Worm (Caenorhabditis elegans) whole organism, L2 larva: Measurements from ENCODE around the gene T04H1.12.

Experiments used
- R02D3.7 ChIP-seq: fragments of 150-350 bp; optimal IDR thresholded peaks from 2 replicates; lab custom pipeline; 2014; ENCODE audit warnings: missing biosample characterization, missing genetic modification characterization
- ama-1 ChIP-seq: fragments of 150-350 bp; optimal IDR thresholded peaks from 2 replicates; lab custom pipeline; 2018; ENCODE audit warnings: inconsistent platforms
- ceh-82 ChIP-seq: fragments of 150-350 bp; optimal IDR thresholded peaks from 2 replicates; lab custom pipeline; 2014; ENCODE audit warnings: missing biosample characterization, missing genetic modification characterization
- egl-27 ChIP-seq: sonication (generic microtip); optimal IDR thresholded peaks from 3 replicates; lab custom pipeline; 2017; ENCODE audit warnings: missing biosample characterization, missing genetic modification reagents, missing genetic modification characterization
- elt-1 ChIP-seq: fragments of 150-350 bp; optimal IDR thresholded peaks from 2 replicates; lab custom pipeline; 2014; ENCODE audit warnings: missing biosample characterization, missing genetic modification characterization
- mdl-1 ChIP-seq, 2 experiments: fragments of 150-350 bp in 1 of 2; sonication (generic microtip) in 1 of 2; optimal IDR thresholded peaks; 2 replicates each; lab custom pipeline; 2017; ENCODE audit warnings: missing biosample characterization in 2 of 2, missing genetic modification characterization in 2 of 2
- nhr-23 ChIP-seq: fragments of 150-350 bp; optimal IDR thresholded peaks from 2 replicates; lab custom pipeline; 2014; ENCODE audit warnings: missing biosample characterization, missing genetic modification reagents, missing genetic modification characterization
- nhr-6 ChIP-seq: fragments of 150-350 bp; optimal IDR thresholded peaks from 2 replicates; lab custom pipeline; 2014; ENCODE audit warnings: missing biosample characterization, missing genetic modification characterization
- skn-1 ChIP-seq: sonication (generic microtip); optimal IDR thresholded peaks from 2 replicates; lab custom pipeline; 2017; ENCODE audit warnings: missing biosample characterization, missing genetic modification characterization
- sma-3 ChIP-seq: sonication (generic microtip); optimal IDR thresholded peaks from 2 replicates; lab custom pipeline; 2016; ENCODE audit warnings: missing genetic modification reagents, missing genetic modification characterization, missing compliant biosample characterization
- snpc-4 ChIP-seq: fragments of 150-350 bp; optimal IDR thresholded peaks from 2 replicates; lab custom pipeline; 2014; ENCODE audit warnings: missing biosample characterization, missing genetic modification characterization

- TF ChIP-seq elt-1 (tag; lab: Kevin White, UChicago), result no peak
- no peak for TF ChIP-seq skn-1 (tag; lab: Kevin White, UChicago)
- no peak for TF ChIP-seq R02D3.7 (tag; lab: Kevin White, UChicago)
- no peak for TF ChIP-seq egl-27 (tag; lab: Kevin White, UChicago)
- TF ChIP-seq ama-1 (lab: Kevin White, UChicago), result no peak
- no peak for TF ChIP-seq ceh-82
- TF ChIP-seq nhr-6 (tag; lab: Kevin White, UChicago), result no peak
- TF ChIP-seq mdl-1 (tag; optimal IDR thresholded peaks at IDR 0.05; lab: Kevin White, UChicago), result no peak
- no peak for TF ChIP-seq snpc-4 (tag; lab: Kevin White, UChicago)
- TF ChIP-seq sma-3 (GFP tag; lab: Kevin White, UChicago), result peak; percentile 12
- no peak for TF ChIP-seq nhr-23 (tag; lab: Kevin White, UChicago)
These were observed 42.7 kb downstream of the T04H1.12 start for ce11 chrV:12298184-12298583.
